Worm (Caenorhabditis elegans) whole organism, L1 larva: Measurements from ENCODE around the gene B0310.6.

ENCODE experiments used
- C16A3.4 ChIP-seq: fragments of 150-350 bp; optimal IDR thresholded peaks from 2 replicates; lab custom pipeline; 2014; ENCODE audit warnings: missing biosample characterization, missing genetic modification characterization
- Y116A8C.19 ChIP-seq: sonication (generic microtip); optimal IDR thresholded peaks from 2 replicates; lab custom pipeline; 2016; ENCODE audit warnings: missing compliant biosample characterization, missing genetic modification characterization, borderline replicate concordance
- aha-1 ChIP-seq: fragments of 150-350 bp; optimal IDR thresholded peaks from 2 replicates; lab custom pipeline; 2014; ENCODE audit warnings: missing biosample characterization, missing genetic modification characterization
- blmp-1 ChIP-seq: fragments of 150-350 bp; optimal IDR thresholded peaks from 2 replicates; lab custom pipeline; 2014; ENCODE audit warnings: missing biosample characterization, missing genetic modification characterization
- ceh-63 ChIP-seq: fragments of 200-800 bp; sonication (Bioruptor generic); optimal IDR thresholded peaks from 2 replicates; lab custom pipeline; 2018; ENCODE audit warnings: mild to moderate bottlenecking, missing genetic modification characterization, missing compliant biosample characterization
- ceh-82 ChIP-seq, 3 experiments: fragments of 150-350 bp in 1 of 3; sonication (generic microtip) in 2 of 3; optimal IDR thresholded peaks; 2 replicates each; lab custom pipeline; 2014 to 2017; ENCODE audit warnings: missing biosample characterization in 3 of 3, missing genetic modification characterization in 3 of 3
- ceh-88 ChIP-seq: fragments of 200-800 bp; sonication (Bioruptor generic); IDR thresholded peaks from 2 replicates; pipeline ENCODE4 v1.3.6; 2022; ENCODE audit warnings: missing genetic modification characterization, missing compliant biosample characterization
- dsc-1 ChIP-seq: sonication (generic microtip); optimal IDR thresholded peaks from 2 replicates; lab custom pipeline; 2016; ENCODE audit warnings: mild to moderate bottlenecking, missing genetic modification characterization, missing compliant biosample characterization
- egl-13 ChIP-seq: sonication (generic microtip); optimal IDR thresholded peaks from 2 replicates; lab custom pipeline; 2016; ENCODE audit warnings: missing genotype, missing genetic modification reagents, missing genetic modification characterization, missing compliant biosample characterization
- elt-3 ChIP-seq, 6 experiments: fragments of 150-350 bp in 1 of 6; sonication (generic microtip); optimal IDR thresholded peaks; 2 replicates each; lab custom pipeline; 2017 to 2018; ENCODE audit warnings: missing biosample characterization in 6 of 6, missing genetic modification characterization in 6 of 6, inconsistent platforms in 1 of 6
- fkh-4 ChIP-seq: sonication (generic microtip); optimal IDR thresholded peaks from 2 replicates; lab custom pipeline; 2016; ENCODE audit warnings: missing compliant biosample characterization, missing genetic modification characterization, borderline replicate concordance
- hpl-2 ChIP-seq: fragments of 150-350 bp; optimal IDR thresholded peaks from 2 replicates; lab custom pipeline; 2014; ENCODE audit warnings: missing biosample characterization, missing genetic modification reagents, missing genetic modification characterization
- lin-14 ChIP-seq: fragments of 200-800 bp; sonication (Bioruptor generic); optimal IDR thresholded peaks from 2 replicates; lab custom pipeline; 2018; ENCODE audit warnings: mild to moderate bottlenecking, missing genetic modification characterization, moderate library complexity, missing compliant biosample characterization
- lin-35 ChIP-seq, 2 experiments: fragments of 150-350 bp; optimal IDR thresholded peaks; 2 replicates each; lab custom pipeline; 2014; ENCODE audit warnings: missing biosample characterization in 2 of 2, missing genetic modification characterization in 2 of 2, missing genetic modification reagents in 2 of 2
- lsy-2 ChIP-seq, 2 experiments: fragments of 150-350 bp; optimal IDR thresholded peaks; 2 replicates each; lab custom pipeline; 2014; ENCODE audit warnings: missing biosample characterization in 2 of 2, missing genetic modification characterization in 2 of 2
- mdl-1 ChIP-seq, 2 experiments: fragments of 150-350 bp; optimal IDR thresholded peaks; 2 replicates each; lab custom pipeline; 2014 to 2017; ENCODE audit warnings: missing biosample characterization in 2 of 2, missing genetic modification characterization in 2 of 2, inconsistent platforms in 1 of 2
- mef-2 ChIP-seq: fragments of 150-350 bp; optimal IDR thresholded peaks from 2 replicates; lab custom pipeline; 2014; ENCODE audit warnings: missing biosample characterization, missing genetic modification characterization
- mep-1 ChIP-seq: fragments of 150-350 bp; optimal IDR thresholded peaks from 2 replicates; lab custom pipeline; 2014; ENCODE audit warnings: missing biosample characterization, missing genetic modification characterization
- nhr-19 ChIP-seq: fragments of 200-800 bp; sonication (Bioruptor generic); conservative IDR thresholded peaks from 2 replicates; pipeline ENCODE4 v1.3.6; 2022; ENCODE audit warnings: missing genetic modification characterization, missing compliant biosample characterization
- nhr-20 ChIP-seq: sonication (generic microtip); optimal IDR thresholded peaks from 2 replicates; lab custom pipeline; 2016; ENCODE audit warnings: mild to moderate bottlenecking, missing genetic modification characterization, missing compliant biosample characterization
- nhr-28 ChIP-seq: fragments of 150-350 bp; optimal IDR thresholded peaks from 2 replicates; lab custom pipeline; 2014; ENCODE audit warnings: missing biosample characterization, missing genetic modification characterization
- nhr-47 ChIP-seq: sonication (generic microtip); optimal IDR thresholded peaks from 2 replicates; lab custom pipeline; 2016; ENCODE audit warnings: mild to moderate bottlenecking, missing genetic modification characterization, moderate library complexity, missing compliant biosample characterization
- nhr-71 ChIP-seq: sonication (generic microtip); optimal IDR thresholded peaks from 2 replicates; lab custom pipeline; 2016; ENCODE audit warnings: mild to moderate bottlenecking, missing genetic modification characterization, moderate library complexity, missing compliant biosample characterization
- nhr-77 ChIP-seq: fragments of 150-350 bp; optimal IDR thresholded peaks from 2 replicates; lab custom pipeline; 2014; ENCODE audit warnings: missing biosample characterization, missing genetic modification characterization
- nhr-84 ChIP-seq: sonication (generic microtip); optimal IDR thresholded peaks from 2 replicates; lab custom pipeline; 2017; ENCODE audit warnings: missing biosample characterization, missing genetic modification characterization
- nhr-85 ChIP-seq: sonication (generic microtip); peaks from one replicate; lab custom pipeline; 2016; ENCODE audit warnings: missing genetic modification characterization, inconsistent platforms, missing compliant biosample characterization
- nhr-90 ChIP-seq: sonication (generic microtip); optimal IDR thresholded peaks from 2 replicates; lab custom pipeline; 2016; ENCODE audit warnings: mild to moderate bottlenecking, missing genetic modification characterization, missing compliant biosample characterization; ENCODE audit not compliant: poor library complexity
- pag-3 ChIP-seq: sonication (generic microtip); optimal IDR thresholded peaks from 2 replicates; lab custom pipeline; 2017; ENCODE audit warnings: missing genetic modification characterization, mild to moderate bottlenecking, missing compliant biosample characterization, antibody characterized with exemption, borderline replicate concordance; ENCODE audit not compliant: insufficient read depth
- snpc-4 ChIP-seq: fragments of 150-350 bp; optimal IDR thresholded peaks from 2 replicates; lab custom pipeline; 2014; ENCODE audit warnings: missing biosample characterization, missing genetic modification characterization
- snu-23 ChIP-seq: sonication (generic microtip); optimal IDR thresholded peaks from 2 replicates; lab custom pipeline; 2016; ENCODE audit warnings: missing genetic modification characterization, missing compliant biosample characterization
- sox-4 ChIP-seq: sonication (generic microtip); optimal IDR thresholded peaks from 2 replicates; lab custom pipeline; 2016; ENCODE audit warnings: missing genetic modification characterization, missing compliant biosample characterization
- tbx-2 ChIP-seq: sonication (generic microtip); optimal IDR thresholded peaks from 2 replicates; lab custom pipeline; 2016; ENCODE audit warnings: missing genetic modification characterization, missing compliant biosample characterization
- tlp-1 ChIP-seq: fragments of 150-350 bp; optimal IDR thresholded peaks from 2 replicates; lab custom pipeline; 2014; ENCODE audit warnings: missing biosample characterization, missing genetic modification characterization
- unc-62 ChIP-seq: fragments of 150-350 bp; optimal IDR thresholded peaks from 2 replicates; lab custom pipeline; 2014; ENCODE audit warnings: missing biosample characterization, missing genetic modification reagents, missing genetic modification characterization
- unc-98 ChIP-seq: fragments of 200-800 bp; sonication (Bioruptor generic); IDR thresholded peaks from 2 replicates; pipeline ENCODE4 v1.3.6; 2022; ENCODE audit warnings: missing genetic modification characterization, missing compliant biosample characterization
- vab-15 ChIP-seq: sonication (generic microtip); optimal IDR thresholded peaks from 2 replicates; lab custom pipeline; 2017; ENCODE audit warnings: missing genotype, mild to moderate bottlenecking, missing genetic modification characterization, missing compliant biosample characterization
- xbp-1 ChIP-seq: sonication (generic microtip); optimal IDR thresholded peaks from 2 replicates; lab custom pipeline; 2016; ENCODE audit warnings: missing genetic modification characterization, missing compliant biosample characterization

B0310.6 gene

ce11 chrX:504046-504843, 26.6 kb downstream of the B0310.6 start (continued):
- no peak for TF ChIP-seq vab-15 (tag; lab: Kevin White, UChicago)
- no peak for TF ChIP-seq Y116A8C.19 (tag; lab: Kevin White, UChicago)
- no peak for TF ChIP-seq nhr-19
- no peak for TF ChIP-seq xbp-1 (tag; lab: Kevin White, UChicago)
- no peak for TF ChIP-seq mef-2 (tag; lab: Kevin White, UChicago)
- TF ChIP-seq hpl-2 (GFP tag; lab: Kevin White, UChicago) = no peak
- no peak for TF ChIP-seq ceh-88 (GFP tag; lab: Robert Waterston, UW)
- no peak for TF ChIP-seq aha-1 (tag; lab: Kevin White, UChicago)
- no peak for TF ChIP-seq fkh-4 (tag; lab: Kevin White, UChicago)
- no peak for TF ChIP-seq tlp-1 (tag; lab: Kevin White, UChicago)
- TF ChIP-seq pag-3 = peak; percentile 17
- TF ChIP-seq mdl-1 (tag; optimal IDR thresholded peaks at IDR 0.05; lab: Kevin White, UChicago) = no peak
- peak in 4 of 6 experiments; percentile 60 to 89 (median 87) for TF ChIP-seq elt-3 (tag; optimal IDR thresholded peaks at IDR 0.05; lab: Kevin White, UChicago)

ce11 chrX:498640-499039, 32.2 kb downstream of the B0310.6 start:
- peak in 4 of 6 experiments; percentile 39 to 81 (median 62) for TF ChIP-seq elt-3 (tag; optimal IDR thresholded peaks at IDR 0.05; lab: Kevin White, UChicago)
- TF ChIP-seq nhr-47 = no peak
- peak; percentile 72 for TF ChIP-seq lin-14 (GFP tag; lab: Kevin White, UChicago)
- peak; percentile 14 for TF ChIP-seq nhr-20 (tag; lab: Kevin White, UChicago)
- peak in 1 of 2 experiments; percentile 17 for TF ChIP-seq lin-35 (GFP tag; optimal IDR thresholded peaks at IDR 0.05; lab: Kevin White, UChicago)
- peak in 1 of 2 experiments; percentile 43 for TF ChIP-seq lsy-2 (tag; optimal IDR thresholded peaks at IDR 0.05; lab: Kevin White, UChicago)
- TF ChIP-seq ceh-82 (tag; optimal IDR thresholded peaks at IDR 0.05; lab: Kevin White, UChicago) = no peak
- TF ChIP-seq sox-4 (tag; lab: Kevin White, UChicago) = no peak
- TF ChIP-seq nhr-28 = no peak
- peak; percentile 51 for TF ChIP-seq vab-15 (tag; lab: Kevin White, UChicago)
- TF ChIP-seq nhr-90 = peak; percentile 58
- no peak for TF ChIP-seq snpc-4 (tag; lab: Kevin White, UChicago)
- peak; percentile 85 for TF ChIP-seq nhr-85
- peak; percentile 14 for TF ChIP-seq nhr-71
- no peak for TF ChIP-seq dsc-1
- TF ChIP-seq tbx-2 = no peak
- peak; percentile 28 for TF ChIP-seq snu-23 (GFP tag; lab: Kevin White, UChicago)
- TF ChIP-seq blmp-1 (tag; lab: Kevin White, UChicago) = peak; percentile 81
- TF ChIP-seq egl-13 (tag; lab: Kevin White, UChicago) = no peak
- peak; percentile 17 for TF ChIP-seq mep-1 (tag; lab: Kevin White, UChicago)
- TF ChIP-seq mdl-1 (tag; optimal IDR thresholded peaks at IDR 0.05; lab: Kevin White, UChicago) = peak in 1 of 2 experiments; percentile 9
- no peak for TF ChIP-seq nhr-84 (tag; lab: Kevin White, UChicago)
- TF ChIP-seq ceh-63 (GFP tag; lab: Kevin White, UChicago) = no peak
- no peak for TF ChIP-seq unc-98 (GFP tag; lab: Robert Waterston, UW)

ce11 chrX:496795-497194, 34.0 kb downstream of the B0310.6 start:
- no peak for TF ChIP-seq nhr-77 (tag; lab: Kevin White, UChicago)
- peak; percentile 42 for TF ChIP-seq snpc-4 (tag; lab: Kevin White, UChicago)
- TF ChIP-seq unc-62 (GFP tag; lab: Kevin White, UChicago) = no peak
- TF ChIP-seq snu-23 (GFP tag; lab: Kevin White, UChicago) = no peak
- TF ChIP-seq C16A3.4 (tag; lab: Kevin White, UChicago) = no peak
- TF ChIP-seq aha-1 (tag; lab: Kevin White, UChicago) = no peak
